Fruit fly (Drosophila melanogaster): Measurements from ENCODE around the gene CG32086.

Gene CG32086

DNA sequence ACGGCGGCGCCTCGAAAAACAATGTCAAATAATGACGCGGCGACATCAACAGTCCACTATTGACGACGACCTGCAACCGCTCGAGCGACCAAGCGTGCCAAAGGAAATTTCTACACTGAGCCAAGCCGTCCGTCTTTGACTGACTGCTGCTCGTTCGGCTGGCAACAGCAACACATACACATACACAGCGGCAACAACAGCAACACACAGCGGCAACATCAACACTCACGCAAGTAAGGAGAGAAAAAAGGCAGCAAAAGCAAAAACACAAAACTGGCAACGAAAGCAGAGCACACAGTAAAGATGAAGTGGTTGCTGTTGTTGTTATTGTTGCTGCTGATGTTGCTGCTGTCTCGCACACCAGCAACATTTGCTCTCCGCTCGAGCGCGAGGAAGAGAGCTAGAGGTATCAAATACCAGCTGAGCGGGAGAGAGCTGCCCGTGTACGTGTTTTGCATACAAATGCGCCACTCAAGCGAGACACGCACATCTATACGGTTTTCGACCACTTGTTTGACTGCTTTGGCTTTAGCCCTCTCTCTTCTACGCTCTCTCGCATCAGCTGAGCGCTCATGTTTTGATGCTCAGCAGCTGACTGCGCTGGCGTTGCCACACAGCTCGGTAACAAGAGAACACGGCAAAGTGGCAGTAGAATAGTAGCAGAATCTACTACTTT, 30.7 kb downstream of the CG32086 start (continued):
- TF ChIP-seq HLH3B (GFP tag; IDR thresholded peaks at IDR 0.05) (0 out of 2 replicates have a peak, but pooled peaks have one; percentile 11), HmgZ (tag; optimal IDR thresholded peaks at IDR 0.05) (peak; percentile 86), fu2 (GFP tag; optimal IDR thresholded peaks at IDR 0.05) (no peak), BtbVII (GFP tag; optimal IDR thresholded peaks at IDR 0.05) (peak; percentile 59), tx (GFP tag; optimal IDR thresholded peaks at IDR 0.05) (no peak), jigr1 (GFP tag; IDR thresholded peaks at IDR 0.05) (no peak), Hey (tag; optimal IDR thresholded peaks at IDR 0.05) (no peak), CG9727 (GFP tag; optimal IDR thresholded peaks at IDR 0.05) (peak; percentile 50), bsh (GFP tag; optimal IDR thresholded peaks at IDR 0.05) (peak in 1 of 2 experiments; percentile 79), knrl (GFP tag; IDR thresholded peaks at IDR 0.05; ENCODE audit: partially characterized antibody) (peak; percentile 34; the same call in 1 of the 3 replicates), sqz (GFP tag; optimal IDR thresholded peaks at IDR 0.05) (peak; percentile 42), CG2129 (GFP tag; IDR thresholded peaks at IDR 0.05; ENCODE audit: partially characterized antibody) (peak; percentile 16; the same call in 1 of the 2 replicates), CG17612 (GFP tag; IDR thresholded peaks at IDR 0.05) (no peak), CG8388 (GFP tag; optimal IDR thresholded peaks at IDR 0.05) (no peak), repo (GFP tag; optimal IDR thresholded peaks at IDR 0.05) (no peak), abd-A (tag; optimal IDR thresholded peaks at IDR 0.05) (peak; percentile 88), Mrtf (GFP tag; IDR thresholded peaks at IDR 0.05) (no peak), Ssrp (tag; optimal IDR thresholded peaks at IDR 0.05) (no peak), CG14441 (GFP tag; IDR thresholded peaks at IDR 0.05) (no peak), tap (tag; optimal IDR thresholded peaks at IDR 0.05) (peak; percentile 18), CG18011 (GFP tag; optimal IDR thresholded peaks at IDR 0.05) (no peak), so (GFP tag; IDR thresholded peaks at IDR 0.05) (peak; percentile 79; the same call in 2 of the 3 replicates), Lhr (GFP tag; optimal IDR thresholded peaks at IDR 0.05) (no peak), CG17912 (GFP tag; optimal IDR thresholded peaks at IDR 0.05) (peak; percentile 7), NFAT (GFP tag; IDR thresholded peaks at IDR 0.05) (peak; percentile 61; the same call in 1 of the 2 replicates), klu (GFP tag; IDR thresholded peaks at IDR 0.05) (no peak), CG18262 (tag; optimal IDR thresholded peaks at IDR 0.05) (peak; percentile 36), CG14014 (GFP tag; IDR thresholded peaks at IDR 0.05) (peak; percentile 6; the same call in 1 of the 2 replicates), Mes4 (GFP tag; optimal IDR thresholded peaks at IDR 0.05) (no peak), exex (tag; optimal IDR thresholded peaks at IDR 0.05) (no peak), D19B (GFP tag; optimal IDR thresholded peaks at IDR 0.05) (no peak), Trl (optimal IDR thresholded peaks at IDR 0.05) (peak; percentile 99 to 100), Trl (GFP tag; optimal IDR thresholded peaks at IDR 0.05) (peak; percentile 78), CG13894 (tag; optimal IDR thresholded peaks at IDR 0.05) (peak; percentile 69), da (GFP tag; optimal IDR thresholded peaks at IDR 0.05) (no peak), h (optimal IDR thresholded peaks at IDR 0.05) (no peak), Rx (GFP tag; IDR thresholded peaks at IDR 0.05) (no peak), Sox102F (GFP tag; optimal IDR thresholded peaks at IDR 0.05) (no peak), CG7963 (GFP tag; IDR thresholded peaks at IDR 0.05; ENCODE audit: partially characterized antibody) (no peak), mam (GFP tag; optimal IDR thresholded peaks at IDR 0.05) (no peak), ara (GFP tag; IDR thresholded peaks at IDR 0.05) (no peak), org-1 (GFP tag; optimal IDR thresholded peaks at IDR 0.05) (peak; percentile 17), lab (GFP tag; optimal IDR thresholded peaks at IDR 0.05) (peak; percentile 40), psq (GFP tag; optimal IDR thresholded peaks at IDR 0.05) (peak; percentile 74), Stat92E (GFP tag; optimal IDR thresholded peaks at IDR 0.05) (peak in 1 of 3 experiments; percentile 70), Drgx (GFP tag; IDR thresholded peaks at IDR 0.05) (peak; percentile 71), amos (GFP tag; IDR thresholded peaks at IDR 0.05; ENCODE audit: partially characterized antibody) (no peak; the same call in 1 of the 2 replicates), CG32767 (GFP tag; IDR thresholded peaks at IDR 0.05) (peak; percentile 32; the same call in 1 of the 2 replicates), Nf-YA (GFP tag; IDR thresholded peaks at IDR 0.05) (no peak), chif (GFP tag; optimal IDR thresholded peaks at IDR 0.05) (no peak)
